Fruit fly (Drosophila melanogaster): ENCODE measurements around the gene CG7296.

dm6 chr2L:10723903-10724302 is 37.0 kb upstream of the CG7296 start, which contains the start of gene CG6431:
- TF ChIP-seq pan (optimal IDR thresholded peaks at IDR 0.05) (no peak), psq (optimal IDR thresholded peaks at IDR 0.05) (no peak)

All from whole organism.